Worm (Caenorhabditis elegans) whole organism, L4 larva: ENCODE measurements around the gene B0334.4.
A peak's percentile ranks its signal among the peaks of the same experiment; 100 is the strongest.

Experiments
- F26F4.8 ChIP-seq: fragments of 200-800 bp; sonication (Bioruptor generic); conservative IDR thresholded peaks from 2 replicates; pipeline ENCODE4 v1.3.6; 2022; ENCODE audit warnings: missing genetic modification characterization, missing compliant biosample characterization
- F44E2.7 ChIP-seq: fragments of 200-800 bp; sonication (Bioruptor generic); IDR thresholded peaks from 2 replicates; pipeline ENCODE4 v2.1.2; 2022; ENCODE audit warnings: missing genetic modification characterization, missing compliant biosample characterization
- R02D3.7 ChIP-seq: fragments of 150-350 bp; sonication (generic microtip); optimal IDR thresholded peaks from 3 replicates; lab custom pipeline; 2014; ENCODE audit warnings: missing biosample characterization, missing genetic modification characterization
- T20F7.1 ChIP-seq: fragments of 200-800 bp; sonication (Bioruptor generic); optimal IDR thresholded peaks from 2 replicates; lab custom pipeline; 2018; ENCODE audit warnings: mild to moderate bottlenecking, missing genetic modification characterization, missing compliant biosample characterization
- Y48G9A.11 ChIP-seq: fragments of 200-800 bp; sonication (Bioruptor generic); IDR thresholded peaks from 2 replicates; pipeline ENCODE4 v1.3.6; 2022; ENCODE audit warnings: missing genetic modification reagents, missing genetic modification characterization, missing compliant biosample characterization
- Y5F2A.4 ChIP-seq: fragments of 200-800 bp; sonication (Bioruptor generic); optimal IDR thresholded peaks from 2 replicates; lab custom pipeline; 2018; ENCODE audit warnings: mild to moderate bottlenecking, missing genetic modification characterization, missing compliant biosample characterization
- Y75B8A.6 ChIP-seq: fragments of 200-800 bp; sonication (Bioruptor generic); IDR thresholded peaks from 2 replicates; pipeline ENCODE4 v1.3.6; 2022; ENCODE audit warnings: missing genetic modification reagents, missing genetic modification characterization, missing compliant biosample characterization
- aha-1 ChIP-seq: fragments of 150-350 bp; peaks from one replicate; lab custom pipeline; 2014; ENCODE audit warnings: missing biosample characterization, missing genetic modification characterization
- aly-2 ChIP-seq: sonication (generic microtip); optimal IDR thresholded peaks from 2 replicates; lab custom pipeline; 2018; ENCODE audit warnings: missing biosample characterization, missing genetic modification characterization
- arid-1 ChIP-seq: fragments of 200-800 bp; sonication (Bioruptor generic); conservative IDR thresholded peaks from 2 replicates; pipeline ENCODE4 v1.3.6; 2022; ENCODE audit warnings: missing genetic modification reagents, missing genetic modification characterization, missing compliant biosample characterization
- ceh-20 ChIP-seq: fragments of 200-800 bp; sonication (Bioruptor generic); IDR thresholded peaks from 2 replicates; pipeline ENCODE4 v1.3.6; 2022; ENCODE audit warnings: missing genetic modification reagents, missing genetic modification characterization, missing compliant biosample characterization
- ceh-28 ChIP-seq: fragments of 150-350 bp; optimal IDR thresholded peaks from 2 replicates; lab custom pipeline; 2014; ENCODE audit warnings: missing biosample characterization, missing genetic modification reagents, missing genetic modification characterization
- ceh-32 ChIP-seq: sonication (generic microtip); optimal IDR thresholded peaks from 2 replicates; lab custom pipeline; 2016; ENCODE audit warnings: mild to moderate bottlenecking, missing genetic modification characterization, missing compliant biosample characterization; ENCODE audit not compliant: poor library complexity
- ceh-44 ChIP-seq: fragments of 200-800 bp; sonication (Bioruptor generic); IDR thresholded peaks from 2 replicates; pipeline ENCODE4 v1.3.6; 2022; ENCODE audit warnings: missing genetic modification reagents, missing genetic modification characterization, missing compliant biosample characterization
- daf-12 ChIP-seq: fragments of 150-350 bp; optimal IDR thresholded peaks from 2 replicates; lab custom pipeline; 2014; ENCODE audit warnings: missing biosample characterization, missing genetic modification reagents, missing genetic modification characterization
- daf-16 ChIP-seq, 3 experiments: sonication (generic microtip); optimal IDR thresholded peaks; 2 replicates each; lab custom pipeline; 2016 to 2017; ENCODE audit warnings: missing genetic modification characterization in 3 of 3, missing genetic modification reagents in 3 of 3, mild to moderate bottlenecking in 2 of 3, missing compliant biosample characterization in 2 of 3, missing biosample characterization in 1 of 3, moderate library complexity in 1 of 3
- daf-8 ChIP-seq: fragments of 200-800 bp; sonication (Bioruptor generic); IDR thresholded peaks from 2 replicates; pipeline ENCODE4 v1.3.6; 2022; ENCODE audit warnings: missing genetic modification characterization, missing compliant biosample characterization
- dmd-6 ChIP-seq: fragments of 200-800 bp; sonication (Bioruptor generic); IDR thresholded peaks from 2 replicates; pipeline ENCODE4 v1.3.6; 2022; ENCODE audit warnings: missing genetic modification reagents, missing genetic modification characterization, missing compliant biosample characterization
- duxl-1 ChIP-seq: sonication (generic microtip); optimal IDR thresholded peaks from 2 replicates; lab custom pipeline; 2016; ENCODE audit warnings: mild to moderate bottlenecking, missing genetic modification characterization, moderate library complexity, missing compliant biosample characterization; ENCODE audit not compliant: poor library complexity
- fkh-10 ChIP-seq: fragments of 150-350 bp; optimal IDR thresholded peaks from 2 replicates; lab custom pipeline; 2014; ENCODE audit warnings: missing biosample characterization, missing genetic modification reagents, missing genetic modification characterization
- hif-1 ChIP-seq, 2 experiments: sonication (generic microtip); optimal IDR thresholded peaks; 2 replicates each; lab custom pipeline; 2016 to 2017; ENCODE audit warnings: missing compliant biosample characterization in 2 of 2, missing genetic modification characterization in 2 of 2, missing genetic modification reagents in 2 of 2, missing genotype in 2 of 2, mild to moderate bottlenecking in 1 of 2
- hlh-30 ChIP-seq: sonication (generic microtip); optimal IDR thresholded peaks from 2 replicates; lab custom pipeline; 2017; ENCODE audit warnings: antibody characterized with exemption, mild to moderate bottlenecking, missing genetic modification characterization, missing compliant biosample characterization; ENCODE audit not compliant: insufficient read depth
- hmg-1.1 ChIP-seq: fragments of 200-800 bp; sonication (Bioruptor generic); IDR thresholded peaks from 2 replicates; pipeline ENCODE4 v1.3.6; 2022; ENCODE audit warnings: missing genetic modification reagents, missing genetic modification characterization, missing compliant biosample characterization
- jun-1 ChIP-seq: fragments of 150-350 bp; optimal IDR thresholded peaks from 2 replicates; lab custom pipeline; 2014; ENCODE audit warnings: missing biosample characterization, missing genetic modification reagents, missing genetic modification characterization
- lim-7 ChIP-seq: fragments of 200-800 bp; sonication (Bioruptor generic); IDR thresholded peaks from 2 replicates; pipeline ENCODE4 v1.3.6; 2022; ENCODE audit warnings: missing genetic modification characterization, missing compliant biosample characterization
- lin-13 ChIP-seq: fragments of 150-350 bp; optimal IDR thresholded peaks from 2 replicates; lab custom pipeline; 2014; ENCODE audit warnings: missing biosample characterization, missing genetic modification reagents, missing genetic modification characterization
- lin-15B ChIP-seq: fragments of 150-350 bp; sonication (generic microtip); optimal IDR thresholded peaks from 3 replicates; lab custom pipeline; 2014; ENCODE audit warnings: missing biosample characterization, missing genetic modification characterization
- lin-39 ChIP-seq: fragments of 150-350 bp; optimal IDR thresholded peaks from 2 replicates; lab custom pipeline; 2014; ENCODE audit warnings: missing biosample characterization, missing genetic modification reagents, missing genetic modification characterization
- lir-3 ChIP-seq: sonication (generic microtip); optimal IDR thresholded peaks from 2 replicates; lab custom pipeline; 2016; ENCODE audit warnings: mild to moderate bottlenecking, missing genetic modification characterization, missing compliant biosample characterization
- lsy-2 ChIP-seq, 2 experiments: fragments of 150-350 bp in 1 of 2; sonication (generic microtip) in 1 of 2; optimal IDR thresholded peaks; 2 replicates each; lab custom pipeline; 2014 to 2017; ENCODE audit warnings: missing biosample characterization in 2 of 2, missing genetic modification characterization in 2 of 2
- madf-5 ChIP-seq, 2 experiments: fragments of 200-800 bp; sonication (Bioruptor generic); IDR thresholded peaks; 2 replicates each; pipeline ENCODE4 v1.3.6; 2022; ENCODE audit warnings: missing compliant biosample characterization in 2 of 2, missing genetic modification characterization in 2 of 2
- mdt-29 ChIP-seq: fragments of 200-800 bp; sonication (Bioruptor generic); IDR thresholded peaks from 2 replicates; pipeline ENCODE4 v1.3.6; 2022; ENCODE audit warnings: missing genetic modification reagents, missing genetic modification characterization, missing compliant biosample characterization
- mep-1 ChIP-seq: fragments of 150-350 bp; sonication (generic microtip); optimal IDR thresholded peaks from 3 replicates; lab custom pipeline; 2014; ENCODE audit warnings: missing biosample characterization, missing genetic modification characterization
- mes-2 ChIP-seq: sonication (generic microtip); optimal IDR thresholded peaks from 2 replicates; lab custom pipeline; 2016; ENCODE audit warnings: missing genotype, mild to moderate bottlenecking, missing genetic modification characterization, missing compliant biosample characterization; ENCODE audit not compliant: poor library complexity, severe bottlenecking
- nhr-10 ChIP-seq: fragments of 150-350 bp; optimal IDR thresholded peaks from 2 replicates; lab custom pipeline; 2014; ENCODE audit warnings: missing biosample characterization, missing genetic modification characterization
- nhr-102 ChIP-seq: sonication (generic microtip); optimal IDR thresholded peaks from 2 replicates; lab custom pipeline; 2016; ENCODE audit warnings: mild to moderate bottlenecking, missing genetic modification characterization, moderate library complexity, missing compliant biosample characterization
- nhr-11 ChIP-seq: fragments of 150-350 bp; optimal IDR thresholded peaks from 2 replicates; lab custom pipeline; 2014; ENCODE audit warnings: missing biosample characterization, missing genetic modification characterization
- nhr-28 ChIP-seq: fragments of 150-350 bp; optimal IDR thresholded peaks from 2 replicates; lab custom pipeline; 2014; ENCODE audit warnings: missing biosample characterization, missing genetic modification characterization
- nhr-41 ChIP-seq: fragments of 200-800 bp; sonication (Bioruptor generic); IDR thresholded peaks from 2 replicates; pipeline ENCODE4 v1.3.6; 2022; ENCODE audit warnings: missing genetic modification reagents, missing genetic modification characterization, missing compliant biosample characterization
- nhr-6 ChIP-seq: fragments of 150-350 bp; optimal IDR thresholded peaks from 2 replicates; lab custom pipeline; 2014; ENCODE audit warnings: missing biosample characterization, missing genetic modification characterization
- nhr-76 ChIP-seq: fragments of 150-350 bp; optimal IDR thresholded peaks from 2 replicates; lab custom pipeline; 2014; ENCODE audit warnings: missing biosample characterization, missing genetic modification characterization
- php-3 ChIP-seq: fragments of 200-800 bp; sonication (Bioruptor generic); IDR thresholded peaks from 2 replicates; pipeline ENCODE4 v1.3.6; 2022; ENCODE audit warnings: missing genetic modification reagents, missing genetic modification characterization, missing compliant biosample characterization
- sdz-12 ChIP-seq: fragments of 200-800 bp; sonication (Bioruptor generic); optimal IDR thresholded peaks from 2 replicates; lab custom pipeline; 2018; ENCODE audit warnings: mild to moderate bottlenecking, missing genetic modification characterization, missing compliant biosample characterization
- spr-1 ChIP-seq: sonication (generic microtip); optimal IDR thresholded peaks from 2 replicates; lab custom pipeline; 2016; ENCODE audit warnings: mild to moderate bottlenecking, missing genetic modification characterization, missing compliant biosample characterization
- unc-62 ChIP-seq, 3 experiments: fragments of 150-350 bp in 1 of 3; sonication (generic microtip); optimal IDR thresholded peaks in 2 of 3; peaks in 1 of 3; 1 replicate in 1 of 3; 2 replicates in 2 of 3; lab custom pipeline; 2014 to 2017; ENCODE audit warnings: missing biosample characterization in 3 of 3, missing genetic modification characterization in 3 of 3, missing genetic modification reagents in 3 of 3, missing genotype in 1 of 3
- vab-7 ChIP-seq: fragments of 200-800 bp; sonication (Bioruptor generic); IDR thresholded peaks from 2 replicates; pipeline ENCODE4 v1.3.6; 2022; ENCODE audit warnings: missing genetic modification reagents, missing genetic modification characterization, missing compliant biosample characterization
- zfp-2 ChIP-seq: sonication (generic microtip); optimal IDR thresholded peaks from 2 replicates; lab custom pipeline; 2016; ENCODE audit warnings: mild to moderate bottlenecking, missing genetic modification characterization, missing compliant biosample characterization
- zfp-3 ChIP-seq: fragments of 200-800 bp; sonication (Bioruptor generic); conservative IDR thresholded peaks from 2 replicates; pipeline ENCODE4 v1.3.6; 2022; ENCODE audit warnings: missing genetic modification reagents, missing genetic modification characterization, missing compliant biosample characterization
- zip-11 ChIP-seq: fragments of 200-800 bp; sonication (Bioruptor generic); IDR thresholded peaks from 2 replicates; pipeline ENCODE4 v1.3.6; 2022; ENCODE audit warnings: missing genetic modification characterization, missing compliant biosample characterization
- ztf-7 ChIP-seq: fragments of 150-350 bp; optimal IDR thresholded peaks from 2 replicates; lab custom pipeline; 2014; ENCODE audit warnings: missing biosample characterization, missing genetic modification characterization

The B0334.4 gene

DNA sequence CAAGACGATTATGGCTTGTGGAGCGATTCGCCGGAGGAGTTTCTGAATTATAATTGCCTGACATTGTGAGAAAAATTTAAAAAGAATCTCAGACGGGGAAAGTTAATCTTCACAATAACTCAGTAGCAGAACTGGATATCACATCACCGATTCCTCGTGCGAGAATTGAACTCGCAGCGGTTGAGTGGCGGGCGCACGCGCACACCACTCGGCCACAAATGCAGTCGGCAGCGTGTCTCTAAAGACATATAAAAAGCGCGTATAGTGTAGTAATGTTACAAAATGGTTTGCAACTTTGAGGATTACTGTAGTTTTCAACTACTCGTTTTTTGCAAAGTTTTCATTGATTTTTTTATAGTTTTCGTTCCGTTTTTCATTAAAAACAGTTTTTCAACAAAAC is 10.9 kb upstream of the B0334.4 start (continued):
- TF ChIP-seq lin-13 (GFP tag; lab: Kevin White, UChicago), result peak; percentile 73
- peak; percentile 98 for TF ChIP-seq aha-1 (tag; lab: Kevin White, UChicago)
- no peak for TF ChIP-seq ztf-7
- TF ChIP-seq lin-15B, result no peak
- TF ChIP-seq aly-2 (tag; lab: Kevin White, UChicago), result no peak
- TF ChIP-seq fkh-10 (GFP tag; lab: Kevin White, UChicago), result peak; percentile 34
- peak; percentile 70 for TF ChIP-seq zfp-2 (tag; lab: Kevin White, UChicago)
- peak; percentile 72 for TF ChIP-seq dmd-6
- TF ChIP-seq php-3 (GFP tag; lab: Robert Waterston, UW), result peak; percentile 79
- peak; percentile 92 for TF ChIP-seq ceh-20 (GFP tag; lab: Robert Waterston, UW)
- no peak for TF ChIP-seq nhr-6
- TF ChIP-seq mes-2 (tag; lab: Kevin White, UChicago), result peak; percentile 88
- TF ChIP-seq Y5F2A.4, result peak; percentile 95
- no peak for TF ChIP-seq mep-1
- 0 out of 2 replicates have a peak, but pooled peaks have one; percentile 48 for TF ChIP-seq zfp-3 (GFP tag; lab: Robert Waterston, UW)
- peak; percentile 97 for TF ChIP-seq arid-1 (GFP tag; lab: Robert Waterston, UW)
- peak; percentile 96 for TF ChIP-seq F44E2.7 (GFP tag; lab: Robert Waterston, UW)
- TF ChIP-seq T20F7.1, result no peak
- peak in 1 of 2 experiments; percentile 37 for TF ChIP-seq unc-62 (GFP tag; optimal IDR thresholded peaks at IDR 0.05 in 1 of 2; lab: Kevin White, UChicago)
- no peak for TF ChIP-seq unc-62 (tag; optimal IDR thresholded peaks at IDR 0.05; lab: Kevin White, UChicago)
- no peak for TF ChIP-seq ceh-32 (tag; lab: Kevin White, UChicago)
- TF ChIP-seq daf-16 (GFP tag; optimal IDR thresholded peaks at IDR 0.05; lab: Kevin White, UChicago), result peak; percentile 61 to 91
- TF ChIP-seq daf-16 (tag; optimal IDR thresholded peaks at IDR 0.05; lab: Kevin White, UChicago), result peak; percentile 68
- peak; percentile 95 for TF ChIP-seq nhr-41
- TF ChIP-seq Y75B8A.6 (GFP tag; lab: Robert Waterston, UW), result peak; percentile 87
- TF ChIP-seq madf-5 (GFP tag; IDR thresholded peaks at IDR 0.05; lab: Robert Waterston, UW), result peak; percentile 82 to 97; a peak in 3 of 4 replicates
- TF ChIP-seq hlh-30 (tag; lab: Kevin White, UChicago), result no peak
- peak; percentile 99 for TF ChIP-seq F26F4.8 (GFP tag; lab: Robert Waterston, UW)
- no peak for TF ChIP-seq nhr-10 (tag; lab: Kevin White, UChicago)
- TF ChIP-seq ceh-28 (tag; lab: Kevin White, UChicago), result no peak
- peak; percentile 72 for TF ChIP-seq duxl-1 (tag; lab: Kevin White, UChicago)
- TF ChIP-seq nhr-28 (tag; lab: Kevin White, UChicago), result no peak
- peak; percentile 15 for TF ChIP-seq R02D3.7 (tag; lab: Kevin White, UChicago)
- peak; percentile 98 for TF ChIP-seq vab-7 (GFP tag; lab: Robert Waterston, UW)
- peak; percentile 44 to 84 for TF ChIP-seq hif-1 (tag; optimal IDR thresholded peaks at IDR 0.05; lab: Kevin White, UChicago)
- no peak for TF ChIP-seq nhr-11 (tag; lab: Kevin White, UChicago)
- peak; percentile 100 for TF ChIP-seq lim-7
- TF ChIP-seq daf-12 (tag; lab: Kevin White, UChicago), result no peak
- peak; percentile 8 for TF ChIP-seq jun-1 (tag; lab: Kevin White, UChicago)
- peak; percentile 87 for TF ChIP-seq lir-3 (tag; lab: Kevin White, UChicago)
- TF ChIP-seq mdt-29, result peak; percentile 87
- peak in 1 of 2 experiments; percentile 87 for TF ChIP-seq lsy-2 (tag; optimal IDR thresholded peaks at IDR 0.05; lab: Kevin White, UChicago)
- TF ChIP-seq spr-1, result peak; percentile 89
- peak; percentile 79 for TF ChIP-seq sdz-12 (GFP tag; lab: Kevin White, UChicago)
- peak; percentile 95 for TF ChIP-seq hmg-1.1 (GFP tag; lab: Robert Waterston, UW)
- TF ChIP-seq nhr-76 (tag; lab: Kevin White, UChicago), result no peak
- peak; percentile 78 for TF ChIP-seq Y48G9A.11
- TF ChIP-seq lin-39 (tag; lab: Kevin White, UChicago), result no peak
- TF ChIP-seq nhr-102 (tag; lab: Kevin White, UChicago), result peak; percentile 75
- TF ChIP-seq daf-8 (GFP tag; lab: Robert Waterston, UW), result no peak
- peak; percentile 92; the same call in 1 of the 2 replicates for TF ChIP-seq ceh-44 (GFP tag; lab: Robert Waterston, UW)
- peak; percentile 91 for TF ChIP-seq zip-11 (GFP tag; lab: Robert Waterston, UW)
